Fruit fly (Drosophila melanogaster): ENCODE data around the gene CG9672.

Gene CG9672

dm6 chrX:16734647-16735046 lies 28.0 kb upstream of the CG9672 start, which contains the start of gene TwdlY:
Gene TwdlY, plus strand, starts transcription at chrX:16734947.
- TF ChIP-seq insv (optimal IDR thresholded peaks at IDR 0.05) (no peak), h (optimal IDR thresholded peaks at IDR 0.05) (no peak), Myc (optimal IDR thresholded peaks at IDR 0.05) (no peak), psq (optimal IDR thresholded peaks at IDR 0.05) (no peak), ttk (optimal IDR thresholded peaks at IDR 0.05) (no peak), Sin3A (optimal IDR thresholded peaks at IDR 0.05) (no peak)

- TF ChIP-seq h (optimal IDR thresholded peaks at IDR 0.05), result no peak
- TF ChIP-seq insv (optimal IDR thresholded peaks at IDR 0.05), result no peak
- TF ChIP-seq psq (optimal IDR thresholded peaks at IDR 0.05), result no peak
- no peak for TF ChIP-seq Myc (optimal IDR thresholded peaks at IDR 0.05)
Observed at dm6 chrX:16733244-16733643, 26.6 kb upstream of the CG9672 start.

dm6 chrX:16730791-16731190 lies 24.1 kb upstream of the CG9672 start, which contains the start of gene TwdlX:
Gene TwdlX, plus strand, starts transcription at chrX:16731091.
- TF ChIP-seq h (optimal IDR thresholded peaks at IDR 0.05), result no peak
- TF ChIP-seq psq (optimal IDR thresholded peaks at IDR 0.05), result no peak
- no peak for TF ChIP-seq Myc (optimal IDR thresholded peaks at IDR 0.05)
- no peak for TF ChIP-seq Sin3A (optimal IDR thresholded peaks at IDR 0.05)
- TF ChIP-seq ttk (optimal IDR thresholded peaks at IDR 0.05), result no peak
- no peak for TF ChIP-seq insv (optimal IDR thresholded peaks at IDR 0.05)

dm6 chrX:16724544-16724943 lies 17.9 kb upstream of the CG9672 start:
- TF ChIP-seq Sin3A (optimal IDR thresholded peaks at IDR 0.05) (no peak), insv (optimal IDR thresholded peaks at IDR 0.05) (no peak), Myc (optimal IDR thresholded peaks at IDR 0.05) (no peak), h (optimal IDR thresholded peaks at IDR 0.05) (no peak), psq (optimal IDR thresholded peaks at IDR 0.05) (no peak), ttk (optimal IDR thresholded peaks at IDR 0.05) (no peak)

dm6 chrX:16723203-16724173 lies 16.8 kb upstream of the CG9672 start:
- no peak for TF ChIP-seq h (optimal IDR thresholded peaks at IDR 0.05)
- no peak for TF ChIP-seq psq (optimal IDR thresholded peaks at IDR 0.05)
- TF ChIP-seq Sin3A (optimal IDR thresholded peaks at IDR 0.05), result no peak
- no peak for TF ChIP-seq ttk (optimal IDR thresholded peaks at IDR 0.05)
- TF ChIP-seq insv (optimal IDR thresholded peaks at IDR 0.05), result no peak
- no peak for TF ChIP-seq Myc (optimal IDR thresholded peaks at IDR 0.05)

- TF ChIP-seq Sin3A (optimal IDR thresholded peaks at IDR 0.05), result no peak
- no peak for TF ChIP-seq ttk (optimal IDR thresholded peaks at IDR 0.05)
- TF ChIP-seq h (optimal IDR thresholded peaks at IDR 0.05), result no peak
- TF ChIP-seq insv (optimal IDR thresholded peaks at IDR 0.05), result no peak
Observed at dm6 chrX:16721168-16721567, 14.5 kb upstream of the CG9672 start, which contains the start of the genes CG32572 and CG34325. Gene CG32572, plus strand, starts transcription at chrX:16721183. Gene CG34325, minus strand, starts transcription at chrX:16721411.

- TF ChIP-seq psq (optimal IDR thresholded peaks at IDR 0.05) (no peak), insv (optimal IDR thresholded peaks at IDR 0.05) (no peak), Sin3A (optimal IDR thresholded peaks at IDR 0.05) (no peak), h (optimal IDR thresholded peaks at IDR 0.05) (no peak), ttk (optimal IDR thresholded peaks at IDR 0.05) (no peak), Myc (optimal IDR thresholded peaks at IDR 0.05) (no peak)
Observed at dm6 chrX:16718169-16718723, 11.6 kb upstream of the CG9672 start.

dm6 chrX:16716649-16717048 lies 10.0 kb upstream of the CG9672 start:
- TF ChIP-seq Myc (optimal IDR thresholded peaks at IDR 0.05), result no peak
- no peak for TF ChIP-seq ttk (optimal IDR thresholded peaks at IDR 0.05)
- TF ChIP-seq psq (optimal IDR thresholded peaks at IDR 0.05), result no peak
- no peak for TF ChIP-seq Sin3A (optimal IDR thresholded peaks at IDR 0.05)
- TF ChIP-seq insv (optimal IDR thresholded peaks at IDR 0.05), result no peak
- no peak for TF ChIP-seq h (optimal IDR thresholded peaks at IDR 0.05)

dm6 chrX:16711003-16711402 lies 4.3 kb upstream of the CG9672 start, which contains the start of gene CG13008:
Gene CG13008, plus strand, starts transcription at chrX:16711303.
- TF ChIP-seq Sin3A (optimal IDR thresholded peaks at IDR 0.05) (no peak), Myc (optimal IDR thresholded peaks at IDR 0.05) (no peak), h (optimal IDR thresholded peaks at IDR 0.05) (no peak), psq (optimal IDR thresholded peaks at IDR 0.05) (no peak), insv (optimal IDR thresholded peaks at IDR 0.05) (no peak), ttk (optimal IDR thresholded peaks at IDR 0.05) (no peak)

dm6 chrX:16703747-16704146 lies 2.9 kb downstream of the CG9672 start, which contains the start of the genes CG9673 and CG4653:
Gene CG9673, minus strand, starts transcription at chrX:16703884.
Gene CG4653, plus strand, starts transcription at chrX:16704081.
- TF ChIP-seq Myc (optimal IDR thresholded peaks at IDR 0.05) (no peak), psq (optimal IDR thresholded peaks at IDR 0.05) (no peak), insv (optimal IDR thresholded peaks at IDR 0.05) (no peak), Sin3A (optimal IDR thresholded peaks at IDR 0.05) (no peak), h (optimal IDR thresholded peaks at IDR 0.05) (no peak), ttk (optimal IDR thresholded peaks at IDR 0.05) (no peak)

- TF ChIP-seq insv (optimal IDR thresholded peaks at IDR 0.05) (no peak), Myc (optimal IDR thresholded peaks at IDR 0.05) (no peak), ttk (optimal IDR thresholded peaks at IDR 0.05) (no peak)
Observed at dm6 chrX:16701941-16702340, 4.7 kb downstream of the CG9672 start, which contains the start of gene sphe. Gene sphe, minus strand, starts transcription at chrX:16701972.

dm6 chrX:16700070-16700469 lies 6.6 kb downstream of the CG9672 start, which contains the start of gene CG9676:
Gene CG9676, minus strand, starts transcription at chrX:16700170.
- no peak for TF ChIP-seq Sin3A (optimal IDR thresholded peaks at IDR 0.05)
- TF ChIP-seq Myc (optimal IDR thresholded peaks at IDR 0.05), result no peak
- no peak for TF ChIP-seq h (optimal IDR thresholded peaks at IDR 0.05)
- TF ChIP-seq ttk (optimal IDR thresholded peaks at IDR 0.05), result no peak
- no peak for TF ChIP-seq psq (optimal IDR thresholded peaks at IDR 0.05)
